Fruit fly (Drosophila melanogaster): ENCODE data around the gene BobA.

Gene BobA

DNA sequence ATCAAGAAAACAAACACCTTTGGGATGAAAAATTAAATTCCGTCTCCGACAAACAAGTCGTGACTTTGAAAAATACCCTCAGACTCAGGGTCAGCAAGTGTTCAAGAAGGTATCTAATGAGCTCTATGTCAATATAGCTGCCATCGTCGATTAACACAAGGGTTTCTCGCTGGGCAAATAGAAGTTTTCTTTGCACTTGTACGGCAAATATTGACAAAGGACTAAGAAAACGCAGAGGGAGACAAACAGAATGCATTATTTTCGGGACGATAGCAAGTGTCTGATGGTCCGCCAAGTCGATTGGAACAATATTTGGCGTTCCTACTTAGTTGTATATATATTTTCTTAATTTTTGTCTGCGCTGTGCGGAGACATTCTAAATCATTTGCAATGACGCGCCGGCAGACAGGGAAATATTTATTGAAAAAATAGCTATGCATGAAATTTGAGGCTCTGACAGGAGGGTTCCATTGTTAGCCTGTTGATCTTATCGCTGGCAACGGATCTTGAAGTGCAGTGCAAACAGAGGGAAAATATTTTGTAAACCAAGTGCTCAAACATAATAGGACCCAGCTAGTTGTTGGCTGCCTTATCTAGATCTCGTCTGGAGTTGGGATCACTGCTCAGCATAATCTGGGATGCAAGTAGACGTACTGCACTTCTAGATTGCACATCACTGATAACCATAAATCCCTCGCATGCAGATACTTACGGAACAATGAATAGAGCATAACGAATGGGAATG is 10.5 kb upstream of the BobA start (continued):
- TF ChIP-seq CG13123 (GFP tag; optimal IDR thresholded peaks at IDR 0.05) (peak; percentile 29), kni (GFP tag; optimal IDR thresholded peaks at IDR 0.05) (peak; percentile 52), lola (GFP tag; optimal IDR thresholded peaks at IDR 0.05) (peak in 1 of 3 experiments; percentile 81), CG15696 (tag; optimal IDR thresholded peaks at IDR 0.05) (peak; percentile 97), CG14050 (GFP tag; IDR thresholded peaks at IDR 0.05) (no peak), CG2712 (tag; optimal IDR thresholded peaks at IDR 0.05) (peak; percentile 61), en (GFP tag; optimal IDR thresholded peaks at IDR 0.05) (peak; percentile 3), CG18764 (GFP tag; optimal IDR thresholded peaks at IDR 0.05) (peak; percentile 35), CG2875 (GFP tag; optimal IDR thresholded peaks at IDR 0.05) (peak; percentile 51), CrebB (tag; optimal IDR thresholded peaks at IDR 0.05) (peak; percentile 16), Kr (GFP tag; optimal IDR thresholded peaks at IDR 0.05) (peak; percentile 98), CG16863 (GFP tag; optimal IDR thresholded peaks at IDR 0.05) (peak; percentile 4), TFAM (GFP tag; optimal IDR thresholded peaks at IDR 0.05) (peak; percentile 21), CG8359 (GFP tag; optimal IDR thresholded peaks at IDR 0.05; ENCODE audit: borderline replicate concordance) (peak; percentile 38), CG12942 (GFP tag; optimal IDR thresholded peaks at IDR 0.05) (peak; percentile 7), CG1792 (GFP tag; optimal IDR thresholded peaks at IDR 0.05) (peak; percentile 2), Sin3A (optimal IDR thresholded peaks at IDR 0.05) (no peak), CG15601 (tag; optimal IDR thresholded peaks at IDR 0.05) (peak; percentile 37), CG18262 (tag; optimal IDR thresholded peaks at IDR 0.05) (peak; percentile 58), tll (GFP tag; optimal IDR thresholded peaks at IDR 0.05) (peak in 1 of 2 experiments; percentile 98), CG8290 (GFP tag; optimal IDR thresholded peaks at IDR 0.05) (peak; percentile 53), CG8290 (tag; optimal IDR thresholded peaks at IDR 0.05) (peak in 1 of 2 experiments; percentile 80), slbo (GFP tag; IDR thresholded peaks at IDR 0.05) (no peak), Elba2 (GFP tag; optimal IDR thresholded peaks at IDR 0.05) (peak; percentile 8), CG13424 (tag; optimal IDR thresholded peaks at IDR 0.05) (no peak), lov (optimal IDR thresholded peaks at IDR 0.05) (no peak), lov (GFP tag; IDR thresholded peaks at IDR 0.05) (0 out of 3 replicates have a peak, but pooled peaks have one; percentile 7), twi (tag; optimal IDR thresholded peaks at IDR 0.05) (peak; percentile 33), CG11695 (GFP tag; IDR thresholded peaks at IDR 0.05) (no peak), YL-1 (GFP tag; optimal IDR thresholded peaks at IDR 0.05) (peak; percentile 48), CG4820 (GFP tag; optimal IDR thresholded peaks at IDR 0.05) (peak; percentile 25), CG12104 (GFP tag; optimal IDR thresholded peaks at IDR 0.05) (peak; percentile 62), Vsx1 (GFP tag; optimal IDR thresholded peaks at IDR 0.05) (peak; percentile 54), CG2202 (tag; optimal IDR thresholded peaks at IDR 0.05) (peak; percentile 80), NK7.1 (GFP tag; optimal IDR thresholded peaks at IDR 0.05) (peak; percentile 26), cad (GFP tag; optimal IDR thresholded peaks at IDR 0.05) (no peak), Trl (optimal IDR thresholded peaks at IDR 0.05) (no peak), Trl (GFP tag; optimal IDR thresholded peaks at IDR 0.05) (peak; percentile 6), chif (GFP tag; optimal IDR thresholded peaks at IDR 0.05) (peak; percentile 28 to 56), CG15011 (GFP tag; optimal IDR thresholded peaks at IDR 0.05) (peak; percentile 19), Ptx1 (GFP tag; IDR thresholded peaks at IDR 0.05) (no peak)
